Fruit fly (Drosophila melanogaster) whole organism, wandering third instar larva: ENCODE measurements around the gene inc.

Experiments used
- Abd-B ChIP-seq: fragments of >200 bp; optimal IDR thresholded peaks from 2 replicates; lab custom pipeline; 2017; ENCODE audit warnings: missing biosample characterization, missing genetic modification characterization
- CG32264 ChIP-seq: fragments of 200-800 bp; sonication (Bioruptor generic); optimal IDR thresholded peaks from 2 replicates; lab custom pipeline; 2016; ENCODE audit warnings: missing biosample characterization, missing genetic modification characterization
- CG9705 ChIP-seq: fragments of 200-800 bp; sonication (Bioruptor generic); optimal IDR thresholded peaks from 2 replicates; lab custom pipeline; 2018; ENCODE audit warnings: missing biosample characterization, mild to moderate bottlenecking, missing genetic modification characterization
- CrebA ChIP-seq: fragments of 200-800 bp; sonication (Bioruptor generic); optimal IDR thresholded peaks from 2 replicates; lab custom pipeline; 2016; ENCODE audit warnings: missing biosample characterization, mild to moderate bottlenecking, missing genetic modification characterization, borderline replicate concordance
- Dfd ChIP-seq: fragments of >200 bp; optimal IDR thresholded peaks from 2 replicates; lab custom pipeline; 2017; ENCODE audit warnings: missing biosample characterization, missing genetic modification characterization
- Dif ChIP-seq: fragments of 200-275, 200-300 bp; sonication (Bioruptor generic); optimal IDR thresholded peaks from 2 replicates; lab custom pipeline; 2018; ENCODE audit warnings: missing biosample characterization, missing genetic modification characterization; ENCODE audit not compliant: partially characterized antibody
- GATAd ChIP-seq: sonication (Bioruptor generic); optimal IDR thresholded peaks from 2 replicates; lab custom pipeline; 2016; ENCODE audit warnings: missing biosample characterization, missing genetic modification characterization
- Hnf4 ChIP-seq: fragments of 200-800 bp; sonication (Bioruptor generic); optimal IDR thresholded peaks from 2 replicates; lab custom pipeline; 2016; ENCODE audit warnings: missing biosample characterization, mild to moderate bottlenecking, missing genetic modification characterization
- Hr78 ChIP-seq: fragments of >200 bp; optimal IDR thresholded peaks from 2 replicates; lab custom pipeline; 2017; ENCODE audit warnings: missing biosample characterization, missing genetic modification characterization
- Hr83 ChIP-seq: fragments of 200-300 bp; sonication (Bioruptor generic); optimal IDR thresholded peaks from 2 replicates; lab custom pipeline; 2016; ENCODE audit warnings: missing biosample characterization, mild to moderate bottlenecking, missing genetic modification characterization, moderate library complexity; ENCODE audit not compliant: poor library complexity, severe bottlenecking
- Mio ChIP-seq: sonication (Bioruptor generic); optimal IDR thresholded peaks from 2 replicates; lab custom pipeline; 2016; ENCODE audit warnings: missing biosample characterization, missing genetic modification characterization
- Myc ChIP-seq: fragments of >200 bp; optimal IDR thresholded peaks from 2 replicates; lab custom pipeline; 2017
- N ChIP-seq: fragments of >200 bp; optimal IDR thresholded peaks from 2 replicates; lab custom pipeline; 2018; ENCODE audit warnings: missing biosample characterization, missing external identifiers, missing genetic modification characterization
- Rel ChIP-seq, 2 experiments: fragments of 200-800 bp; sonication (Bioruptor generic) in 1 of 2; optimal IDR thresholded peaks; 2 replicates in 1 of 2; 3 replicates in 1 of 2; lab custom pipeline; 2016 to 2019; ENCODE audit warnings: mild to moderate bottlenecking in 2 of 2, missing biosample characterization in 2 of 2, missing genetic modification characterization in 2 of 2, moderate library complexity in 1 of 2
- Vsx2 ChIP-seq: fragments of 200-300, 225-300 bp; sonication (Bioruptor generic); optimal IDR thresholded peaks from 2 replicates; lab custom pipeline; 2018; ENCODE audit warnings: missing biosample characterization, missing genetic modification characterization; ENCODE audit not compliant: partially characterized antibody
- br ChIP-seq: fragments of 200-800 bp; sonication (Bioruptor generic); optimal IDR thresholded peaks from 2 replicates; lab custom pipeline; 2016; ENCODE audit warnings: missing biosample characterization, missing genetic modification characterization
- brk ChIP-seq: fragments of 200-800 bp; sonication (Bioruptor generic); optimal IDR thresholded peaks from 2 replicates; lab custom pipeline; 2016; ENCODE audit warnings: missing biosample characterization, mild to moderate bottlenecking, missing genetic modification characterization
- dl ChIP-seq, 2 experiments: fragments of 175-275, 200-275 bp in 1 of 2; fragments of 200-275 bp in 1 of 2; sonication (Bioruptor generic); optimal IDR thresholded peaks; lab custom pipeline; 2018; ENCODE audit warnings: mild to moderate bottlenecking in 2 of 2, missing biosample characterization in 2 of 2, missing genetic modification characterization in 2 of 2, moderate library complexity in 2 of 2; ENCODE audit not compliant: partially characterized antibody in 2 of 2, insufficient read depth in 1 of 2
- dmrt93B ChIP-seq: fragments of 200-800 bp; sonication (Bioruptor generic); optimal IDR thresholded peaks from 2 replicates; lab custom pipeline; 2018; ENCODE audit warnings: missing biosample characterization, mild to moderate bottlenecking, missing genetic modification characterization
- dsf ChIP-seq: sonication (Bioruptor generic); optimal IDR thresholded peaks from 2 replicates; lab custom pipeline; 2016; ENCODE audit warnings: missing biosample characterization, missing genetic modification characterization, borderline replicate concordance
- foxo ChIP-seq, 2 experiments: fragments of 200-800 bp; sonication (Bioruptor generic); optimal IDR thresholded peaks; 2 replicates in 1 of 2; 3 replicates in 1 of 2; lab custom pipeline; 2016 to 2017; ENCODE audit warnings: missing biosample characterization in 2 of 2, missing genetic modification characterization in 2 of 2
- fru ChIP-seq: fragments of 200-800 bp; sonication (Bioruptor generic); optimal IDR thresholded peaks from 3 replicates; lab custom pipeline; 2016; ENCODE audit warnings: missing biosample characterization, mild to moderate bottlenecking, missing genetic modification characterization
- h ChIP-seq: fragments of 200-800 bp; sonication (Bioruptor generic); optimal IDR thresholded peaks from 3 replicates; lab custom pipeline; 2016; ENCODE audit warnings: missing biosample characterization, mild to moderate bottlenecking, missing genetic modification characterization
- jim ChIP-seq: fragments of 175-275, 200-325 bp; sonication (Bioruptor generic); optimal IDR thresholded peaks from 2 replicates; lab custom pipeline; 2016; ENCODE audit warnings: missing biosample characterization, mild to moderate bottlenecking, missing genetic modification characterization
- lola ChIP-seq: fragments of >200 bp; optimal IDR thresholded peaks from 2 replicates; lab custom pipeline; 2017; ENCODE audit warnings: missing biosample characterization, missing genetic modification characterization
- pan ChIP-seq: fragments of >200 bp; optimal IDR thresholded peaks from 2 replicates; lab custom pipeline; 2017
- psq ChIP-seq: fragments of 200-800 bp; sonication (Bioruptor generic); optimal IDR thresholded peaks from 3 replicates; lab custom pipeline; 2017; ENCODE audit warnings: missing biosample characterization, mild to moderate bottlenecking, missing genetic modification characterization, moderate library complexity
- rgr ChIP-seq: fragments of 200-800 bp; sonication (Bioruptor generic); optimal IDR thresholded peaks from 3 replicates; lab custom pipeline; 2016; ENCODE audit warnings: missing biosample characterization, mild to moderate bottlenecking, missing genetic modification characterization
- sv ChIP-seq: fragments of 200-800 bp; sonication (Bioruptor generic); optimal IDR thresholded peaks from 3 replicates; lab custom pipeline; 2016; ENCODE audit warnings: missing biosample characterization, missing genetic modification characterization
- tai ChIP-seq: sonication (Bioruptor generic); optimal IDR thresholded peaks from 2 replicates; lab custom pipeline; 2016; ENCODE audit warnings: missing biosample characterization, missing genetic modification characterization
- usp ChIP-seq: fragments of >200 bp; optimal IDR thresholded peaks from 2 replicates; lab custom pipeline; 2017; ENCODE audit warnings: missing biosample characterization, missing genetic modification characterization
- woc ChIP-seq: sonication (Bioruptor generic); optimal IDR thresholded peaks from 2 replicates; lab custom pipeline; 2016; ENCODE audit warnings: missing biosample characterization, mild to moderate bottlenecking, missing genetic modification characterization

inc gene

DNA sequence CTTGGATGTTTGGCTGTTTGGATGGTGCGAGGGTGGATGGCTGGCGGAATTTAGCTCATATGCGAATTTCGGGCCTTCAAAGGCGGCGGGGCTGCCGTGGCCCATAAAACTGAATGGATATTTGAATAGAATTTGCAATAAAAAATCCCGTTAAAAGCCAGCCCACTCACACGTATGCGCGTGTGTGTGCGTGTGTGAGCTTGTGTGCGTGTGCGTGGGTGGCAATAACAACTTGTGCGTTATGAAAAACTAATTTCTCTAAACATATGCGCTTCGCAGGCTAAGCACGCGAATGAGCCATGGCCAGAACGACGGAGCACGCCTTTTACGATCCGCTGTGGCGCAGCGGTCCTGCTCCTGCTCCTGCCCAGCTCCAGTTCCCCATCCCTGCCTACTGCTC, 55.4 kb downstream of the inc start:
- TF ChIP-seq Mio: no peak
- no peak for TF ChIP-seq Hr78 (GFP tag; lab: Kevin White, UChicago)
- TF ChIP-seq CG32264: no peak
- no peak for TF ChIP-seq h (GFP tag; lab: Kevin White, UChicago)
- no peak for TF ChIP-seq jim (GFP tag; lab: Kevin White, UChicago)
- no peak for TF ChIP-seq Dfd (GFP tag; lab: Kevin White, UChicago)
- no peak for TF ChIP-seq fru (GFP tag; lab: Kevin White, UChicago)
- TF ChIP-seq CG9705: no peak
- TF ChIP-seq lola (GFP tag; lab: Kevin White, UChicago): no peak
- no peak for TF ChIP-seq dmrt93B
- no peak for TF ChIP-seq tai
- no peak for TF ChIP-seq GATAd

dm6 chrX:1560042-1561019, 77.1 kb downstream of the inc start:
- TF ChIP-seq Hr78 (GFP tag; lab: Kevin White, UChicago) (no peak), Myc (peak; percentile 39), fru (GFP tag; lab: Kevin White, UChicago) (no peak), jim (GFP tag; lab: Kevin White, UChicago) (no peak)

DNA sequence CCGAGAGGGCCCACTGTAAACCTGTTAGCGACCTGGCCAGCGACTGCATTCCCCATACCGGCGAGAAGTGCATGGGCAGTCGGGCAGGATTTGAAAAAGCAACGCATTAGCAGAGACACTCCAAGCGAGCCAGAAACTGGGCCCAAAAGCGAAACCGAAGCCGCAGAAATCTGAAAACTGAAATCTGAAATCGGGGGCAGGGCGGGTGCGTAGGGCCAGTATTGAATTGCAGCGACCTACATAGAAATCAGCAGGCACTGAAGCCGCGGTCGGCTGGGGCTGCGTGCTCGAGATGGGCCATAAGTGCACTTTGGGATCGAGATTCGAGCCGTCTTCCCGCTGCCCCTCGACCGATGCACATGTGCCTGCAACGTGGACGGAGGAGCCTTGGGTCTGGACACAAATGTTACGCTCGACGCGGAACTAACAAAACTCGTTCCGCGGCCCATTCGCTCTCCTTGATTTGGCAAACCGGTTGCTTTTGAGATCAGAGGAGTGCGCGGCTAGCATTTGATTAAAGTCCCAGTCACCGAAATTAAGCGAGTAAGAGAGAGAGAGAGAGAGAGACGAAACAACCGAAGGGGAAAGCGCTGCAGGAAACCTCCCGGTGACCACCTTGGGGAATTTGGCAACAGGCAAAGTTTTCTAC, 78.9 kb downstream of the inc start:
- no peak for TF ChIP-seq dmrt93B
- TF ChIP-seq psq: peak; percentile 38
- no peak for TF ChIP-seq Abd-B (GFP tag; lab: Kevin White, UChicago)
- no peak for TF ChIP-seq brk
- TF ChIP-seq dl (GFP tag; optimal IDR thresholded peaks at IDR 0.05; lab: Kevin White, UChicago; ENCODE audit: insufficient read depth in 1 of 2, partially characterized antibody in 2 of 2): peak in 1 of 2 experiments; percentile 42
- TF ChIP-seq Mio: no peak
- no peak for TF ChIP-seq tai
- no peak for TF ChIP-seq Dfd (GFP tag; lab: Kevin White, UChicago)
- TF ChIP-seq Myc: no peak
- TF ChIP-seq pan (lab: Kevin White, UChicago): no peak
- TF ChIP-seq dsf (GFP tag; lab: Kevin White, UChicago): no peak
- TF ChIP-seq Rel (GFP tag; optimal IDR thresholded peaks at IDR 0.05; lab: Kevin White, UChicago): no peak
- TF ChIP-seq Rel (tag; optimal IDR thresholded peaks at IDR 0.05; lab: Kevin White, UChicago): no peak
- no peak for TF ChIP-seq lola (GFP tag; lab: Kevin White, UChicago)
- TF ChIP-seq CrebA (GFP tag; lab: Kevin White, UChicago): no peak
- no peak for TF ChIP-seq sv (GFP tag; lab: Kevin White, UChicago)
- no peak for TF ChIP-seq Hnf4 (GFP tag; lab: Kevin White, UChicago)
- no peak for TF ChIP-seq jim (GFP tag; lab: Kevin White, UChicago)
- no peak for TF ChIP-seq GATAd
- no peak for TF ChIP-seq usp (GFP tag; lab: Kevin White, UChicago)
- peak; percentile 14 for TF ChIP-seq fru (GFP tag; lab: Kevin White, UChicago)
- no peak for TF ChIP-seq Hr83
- TF ChIP-seq CG32264: no peak
- no peak for TF ChIP-seq woc
- TF ChIP-seq h (GFP tag; lab: Kevin White, UChicago): peak; percentile 5
- TF ChIP-seq Dif: peak; percentile 46
- no peak for TF ChIP-seq rgr (GFP tag; lab: Kevin White, UChicago)
- peak; percentile 51 for TF ChIP-seq Vsx2 (GFP tag; lab: Kevin White, UChicago)
- peak; percentile 15 for TF ChIP-seq br (GFP tag; lab: Kevin White, UChicago)
- TF ChIP-seq Hr78 (GFP tag; lab: Kevin White, UChicago): no peak
- TF ChIP-seq N (GFP tag; lab: Kevin White, UChicago): no peak
- no peak for TF ChIP-seq foxo (GFP tag; optimal IDR thresholded peaks at IDR 0.05; lab: Kevin White, UChicago)
- TF ChIP-seq, all 38 proteins: peak for 7
